Fruit fly (Drosophila melanogaster): ENCODE results near the gene f-cup.

f-cup gene

DNA sequence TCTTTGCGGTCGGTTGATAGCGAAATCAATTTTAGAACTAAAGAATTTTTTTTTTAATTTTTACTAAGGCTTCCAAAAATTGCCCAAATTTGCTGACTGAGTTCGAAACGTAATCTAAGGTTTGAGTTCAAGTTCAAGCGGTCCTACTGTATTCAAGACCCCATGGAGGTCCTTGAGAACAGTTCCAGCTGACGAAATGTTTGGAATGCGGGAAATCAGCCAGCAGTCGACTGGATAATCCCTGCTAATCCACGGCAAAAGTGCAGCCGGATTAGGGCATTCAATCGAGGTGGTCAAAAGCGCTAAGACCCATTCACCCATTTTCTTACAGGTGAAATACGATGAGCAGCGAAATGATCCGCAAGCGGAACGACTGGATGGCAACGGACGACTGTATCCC lies at the start of gene f-cup:
f-cup (minus strand) TSS at position 101 of the 400 bp plus-strand sequence.
- TF ChIP-seq CG8478 (optimal IDR thresholded peaks at IDR 0.05) = no peak

DNA sequence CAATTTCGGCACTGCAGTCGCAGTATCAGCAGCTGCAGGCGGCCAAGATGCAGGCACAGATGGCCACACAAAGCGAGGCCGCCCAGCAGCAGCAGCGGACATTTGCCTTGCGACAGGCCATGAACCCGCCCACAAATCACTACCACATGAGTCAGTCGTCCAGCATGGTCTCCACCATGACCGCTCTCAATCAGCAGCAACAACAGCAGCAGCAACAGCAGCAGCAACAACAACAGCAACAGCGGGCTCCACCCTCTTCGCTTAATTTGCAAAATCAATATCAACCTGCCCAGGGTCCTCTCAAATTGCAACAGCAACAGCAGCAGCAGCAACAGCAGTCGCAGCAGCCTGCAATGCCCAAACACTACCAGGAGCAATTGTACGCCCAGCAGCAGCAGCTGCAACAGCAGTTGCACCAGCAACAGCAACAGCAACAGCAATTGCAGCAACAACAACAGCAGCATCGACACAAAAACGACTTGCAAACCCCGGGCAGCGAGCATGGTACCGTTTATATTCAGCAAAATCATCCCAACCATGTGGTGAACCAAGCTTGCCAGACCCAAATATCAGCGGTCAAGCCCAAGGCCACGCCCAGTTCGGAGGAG lies 45.5 kb upstream of the f-cup start:
- TF ChIP-seq EcR (GFP tag; optimal IDR thresholded peaks at IDR 0.05) = no peak
- no peak for TF ChIP-seq Dll (optimal IDR thresholded peaks at IDR 0.05)
- TF ChIP-seq usp (GFP tag; optimal IDR thresholded peaks at IDR 0.05) = no peak
- TF ChIP-seq psq (optimal IDR thresholded peaks at IDR 0.05) = no peak
- TF ChIP-seq CG8478 (optimal IDR thresholded peaks at IDR 0.05) = no peak
- TF ChIP-seq pan (optimal IDR thresholded peaks at IDR 0.05) = no peak

DNA sequence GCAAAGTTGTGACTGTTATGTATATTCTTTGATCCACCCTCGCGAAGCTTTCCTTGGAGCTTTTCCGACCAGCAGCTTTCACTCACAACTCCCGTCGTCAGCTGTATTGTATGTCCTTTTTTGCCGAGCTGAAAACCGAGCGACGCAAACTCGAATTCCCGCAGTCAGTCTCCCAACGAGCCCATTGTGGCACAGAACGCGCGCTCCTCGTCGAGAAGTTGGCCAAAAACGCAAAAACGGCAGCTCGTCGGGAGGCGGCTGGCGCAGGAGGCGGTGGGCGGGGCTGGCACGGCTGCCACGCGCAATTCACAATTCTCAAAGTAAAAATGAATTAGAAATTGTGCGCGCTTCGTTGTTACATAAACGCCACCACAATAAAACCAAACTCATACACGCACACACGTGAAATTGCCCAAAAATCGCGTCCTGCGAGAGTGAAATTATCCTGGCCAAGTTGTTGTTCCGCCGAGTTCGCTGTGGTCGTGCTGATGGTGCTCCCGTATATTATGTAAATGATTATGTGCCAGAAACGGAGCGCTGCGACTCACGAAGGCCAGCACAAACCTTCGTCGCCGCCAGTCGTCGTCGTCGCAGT lies 34.8 kb upstream of the f-cup start:
- no peak for TF ChIP-seq CG8478 (optimal IDR thresholded peaks at IDR 0.05)
- TF ChIP-seq psq (optimal IDR thresholded peaks at IDR 0.05) = no peak
- no peak for TF ChIP-seq Dll (optimal IDR thresholded peaks at IDR 0.05)
- no peak for TF ChIP-seq usp (GFP tag; optimal IDR thresholded peaks at IDR 0.05)
- TF ChIP-seq EcR (GFP tag; optimal IDR thresholded peaks at IDR 0.05) = no peak
- no peak for TF ChIP-seq pan (optimal IDR thresholded peaks at IDR 0.05)

DNA sequence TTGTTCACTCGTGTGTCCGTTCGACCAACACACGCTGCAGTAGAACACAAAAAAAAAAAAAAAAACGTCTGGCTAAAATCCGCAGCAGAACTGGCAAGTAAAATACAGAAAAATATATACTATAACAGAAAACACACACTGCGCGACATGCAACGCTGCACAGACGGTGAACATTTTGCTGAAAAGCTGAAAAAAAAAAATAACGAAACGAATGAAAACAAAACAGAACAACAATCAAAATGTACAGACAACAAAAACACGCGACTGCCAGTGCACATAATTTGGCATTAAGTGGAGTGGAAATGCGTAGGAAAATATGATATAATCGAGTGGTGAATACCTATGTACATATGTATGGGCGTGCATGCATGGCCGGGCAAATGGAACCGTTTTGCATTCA lies 29.4 kb upstream of the f-cup start:
- TF ChIP-seq usp (GFP tag; optimal IDR thresholded peaks at IDR 0.05) = no peak
- TF ChIP-seq pan (optimal IDR thresholded peaks at IDR 0.05) = no peak
- TF ChIP-seq psq (optimal IDR thresholded peaks at IDR 0.05) = no peak
- no peak for TF ChIP-seq CG8478 (optimal IDR thresholded peaks at IDR 0.05)
- TF ChIP-seq Dll (optimal IDR thresholded peaks at IDR 0.05) = no peak

DNA sequence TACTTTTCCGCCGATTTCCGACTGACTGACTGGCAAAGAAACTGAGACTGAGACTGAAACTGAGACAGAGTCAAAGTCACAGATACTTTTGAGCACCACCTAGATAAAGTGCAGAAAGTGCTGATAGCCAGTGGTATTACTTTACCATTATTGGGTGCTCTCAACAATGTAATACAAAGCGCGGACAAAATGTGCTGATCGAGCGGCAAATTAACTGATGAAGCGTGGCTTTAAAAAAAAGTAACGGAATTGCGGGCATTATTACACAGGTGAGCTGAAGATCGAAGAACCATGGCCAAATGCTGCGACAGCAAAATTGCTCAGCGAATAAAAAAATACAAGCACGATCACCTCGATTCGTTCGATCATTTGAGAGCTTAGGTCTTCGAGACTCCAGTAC lies 28.3 kb upstream of the f-cup start:
- TF ChIP-seq pan (optimal IDR thresholded peaks at IDR 0.05) = no peak
- TF ChIP-seq EcR (GFP tag; optimal IDR thresholded peaks at IDR 0.05) = no peak
- TF ChIP-seq psq (optimal IDR thresholded peaks at IDR 0.05) = no peak
- no peak for TF ChIP-seq usp (GFP tag; optimal IDR thresholded peaks at IDR 0.05)
- TF ChIP-seq CG8478 (optimal IDR thresholded peaks at IDR 0.05) = no peak
- no peak for TF ChIP-seq Dll (optimal IDR thresholded peaks at IDR 0.05)

- TF ChIP-seq EcR (GFP tag; optimal IDR thresholded peaks at IDR 0.05) = no peak
- TF ChIP-seq Dll (optimal IDR thresholded peaks at IDR 0.05) = no peak
- no peak for TF ChIP-seq usp (GFP tag; optimal IDR thresholded peaks at IDR 0.05)
- TF ChIP-seq pan (optimal IDR thresholded peaks at IDR 0.05) = no peak
- no peak for TF ChIP-seq psq (optimal IDR thresholded peaks at IDR 0.05)
- TF ChIP-seq CG8478 (optimal IDR thresholded peaks at IDR 0.05) = no peak
Measured at dm6 chr3R:13726795-13727194, 26.2 kb upstream of the f-cup start.

DNA sequence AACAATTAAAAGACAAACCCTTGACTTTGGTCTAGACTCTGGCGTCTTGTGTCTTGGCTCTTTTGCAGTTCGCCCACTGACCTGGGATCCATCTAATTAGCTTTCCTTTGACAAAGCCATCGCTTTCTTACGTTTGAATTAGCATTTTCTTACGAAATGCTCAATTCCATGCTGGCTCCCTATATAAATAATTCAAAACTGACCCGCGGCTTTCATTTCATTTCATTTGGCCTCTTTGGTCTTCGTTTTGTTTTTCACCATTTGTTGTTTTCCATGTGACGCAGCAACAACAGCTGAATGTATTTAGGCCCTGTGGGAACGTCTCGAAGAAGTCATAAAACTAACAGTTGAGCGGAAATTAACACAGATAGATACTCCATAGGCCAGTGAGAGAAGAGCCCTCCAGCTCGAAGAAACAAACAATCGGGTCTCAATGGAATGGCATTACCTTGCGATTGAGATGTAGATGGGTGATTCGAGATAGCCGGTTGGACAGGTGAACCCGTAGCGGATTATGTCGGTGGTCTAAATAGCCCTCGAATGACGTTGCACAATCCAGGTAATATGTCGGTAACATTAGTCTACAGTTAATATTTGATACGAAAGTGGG lies 23.5 kb upstream of the f-cup start:
- TF ChIP-seq CG8478 (optimal IDR thresholded peaks at IDR 0.05) (no peak), usp (GFP tag; optimal IDR thresholded peaks at IDR 0.05) (no peak), pan (optimal IDR thresholded peaks at IDR 0.05) (no peak), Dll (optimal IDR thresholded peaks at IDR 0.05) (no peak), psq (optimal IDR thresholded peaks at IDR 0.05) (no peak), EcR (GFP tag; optimal IDR thresholded peaks at IDR 0.05) (no peak)

dm6 chr3R:13722451-13722850 lies 21.8 kb upstream of the f-cup start:
- TF ChIP-seq pan (optimal IDR thresholded peaks at IDR 0.05) = no peak
- no peak for TF ChIP-seq EcR (GFP tag; optimal IDR thresholded peaks at IDR 0.05)
- TF ChIP-seq Dll (optimal IDR thresholded peaks at IDR 0.05) = no peak

DNA sequence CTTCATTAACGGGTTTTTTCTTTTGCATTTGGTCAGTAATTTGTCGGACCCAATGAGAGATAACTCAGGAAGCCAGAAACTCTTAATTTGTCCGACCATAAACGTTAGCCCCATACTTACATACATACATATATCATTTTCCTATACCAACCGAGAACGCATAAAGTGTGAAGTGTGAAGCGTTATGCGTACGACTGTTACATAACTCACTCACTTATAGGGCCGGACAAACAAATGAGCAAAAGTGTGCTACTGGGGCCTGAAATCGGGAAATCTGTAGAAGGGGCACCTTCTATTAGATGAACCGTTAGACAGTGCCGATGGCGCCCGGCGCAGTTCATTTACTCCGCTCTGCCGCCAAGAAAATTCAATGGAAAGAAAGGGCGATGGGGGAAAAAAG lies 21.4 kb upstream of the f-cup start:
- TF ChIP-seq Dll (optimal IDR thresholded peaks at IDR 0.05) (no peak), usp (GFP tag; optimal IDR thresholded peaks at IDR 0.05) (no peak), EcR (GFP tag; optimal IDR thresholded peaks at IDR 0.05) (no peak), psq (optimal IDR thresholded peaks at IDR 0.05) (no peak), CG8478 (optimal IDR thresholded peaks at IDR 0.05) (no peak), pan (optimal IDR thresholded peaks at IDR 0.05) (no peak)

DNA sequence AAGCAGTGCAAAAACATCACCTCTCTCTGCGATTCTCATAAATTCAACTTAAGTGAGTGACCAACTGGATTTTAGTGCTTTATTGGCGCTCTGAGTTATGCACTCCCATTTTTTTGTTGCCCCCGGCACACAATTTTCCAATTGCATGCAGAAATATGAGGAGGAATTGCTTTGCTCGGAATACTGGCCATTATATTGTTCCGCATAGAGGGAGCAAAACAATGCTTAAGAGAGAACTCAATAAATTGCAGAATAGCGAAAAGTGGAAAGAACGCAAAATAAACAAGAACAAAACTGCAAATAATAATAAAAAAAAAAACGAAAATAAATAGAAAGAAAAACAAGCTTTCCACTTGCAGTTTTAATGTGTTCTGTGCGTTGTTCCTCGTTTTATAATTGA lies 20.2 kb upstream of the f-cup start:
- no peak for TF ChIP-seq EcR (GFP tag; optimal IDR thresholded peaks at IDR 0.05)

dm6 chr3R:13719053-13719452 lies 18.4 kb upstream of the f-cup start:
- TF ChIP-seq pan (optimal IDR thresholded peaks at IDR 0.05) = no peak
- TF ChIP-seq psq (optimal IDR thresholded peaks at IDR 0.05) = no peak
- TF ChIP-seq Dll (optimal IDR thresholded peaks at IDR 0.05) = no peak
- TF ChIP-seq CG8478 (optimal IDR thresholded peaks at IDR 0.05) = no peak
- TF ChIP-seq usp (GFP tag; optimal IDR thresholded peaks at IDR 0.05) = no peak
- no peak for TF ChIP-seq EcR (GFP tag; optimal IDR thresholded peaks at IDR 0.05)

DNA sequence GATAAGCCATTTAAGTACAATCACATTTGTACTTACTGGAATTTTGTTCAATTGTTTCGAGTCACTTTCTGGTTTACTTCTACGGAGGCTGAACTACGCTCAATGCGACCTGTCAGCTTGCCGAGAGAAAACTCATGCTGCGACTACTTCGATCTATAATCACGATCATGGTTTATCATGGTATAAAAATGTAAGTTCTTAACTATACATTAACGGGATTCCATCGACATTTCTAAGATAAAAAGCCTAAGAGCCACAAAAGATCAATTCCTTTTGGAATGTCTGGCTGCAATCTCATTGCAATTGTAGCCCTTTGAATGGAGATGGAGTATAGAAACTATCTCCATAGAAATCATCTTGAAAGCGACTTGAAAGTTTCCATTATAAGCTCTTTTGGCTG lies 17.4 kb upstream of the f-cup start, which contains the start of gene Ubc87F:
Ubc87F (minus strand) TSS at position 101 of the 400 bp plus-strand sequence.
- TF ChIP-seq psq (optimal IDR thresholded peaks at IDR 0.05) (no peak), CG8478 (optimal IDR thresholded peaks at IDR 0.05) (no peak), pan (optimal IDR thresholded peaks at IDR 0.05) (no peak), usp (GFP tag; optimal IDR thresholded peaks at IDR 0.05) (no peak), Dll (optimal IDR thresholded peaks at IDR 0.05) (no peak), EcR (GFP tag; optimal IDR thresholded peaks at IDR 0.05) (no peak)

DNA sequence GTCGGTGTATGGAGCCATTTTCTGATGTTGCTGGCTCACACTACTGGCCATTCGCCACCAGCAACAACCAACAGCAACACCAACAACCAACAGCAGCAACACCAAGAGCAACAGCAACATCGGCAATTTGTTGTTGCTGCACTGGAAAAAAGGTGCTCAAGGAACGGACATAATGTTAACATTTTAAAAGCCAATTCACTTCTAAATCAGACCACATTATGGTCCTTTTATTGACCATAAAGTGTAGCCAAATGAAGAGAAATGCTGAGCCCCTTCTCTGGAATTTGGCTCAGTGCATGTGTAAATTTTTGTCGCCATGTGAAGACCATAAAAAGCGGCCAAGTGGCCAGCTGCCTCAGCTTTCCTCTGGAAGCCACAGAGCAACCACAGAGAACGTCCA lies 16.2 kb upstream of the f-cup start:
- TF ChIP-seq EcR (GFP tag; optimal IDR thresholded peaks at IDR 0.05) (no peak), psq (optimal IDR thresholded peaks at IDR 0.05) (no peak), Dll (optimal IDR thresholded peaks at IDR 0.05) (no peak), usp (GFP tag; optimal IDR thresholded peaks at IDR 0.05) (no peak), pan (optimal IDR thresholded peaks at IDR 0.05) (no peak), CG8478 (optimal IDR thresholded peaks at IDR 0.05) (no peak)
